Fruit fly (Drosophila melanogaster): ENCODE results near the gene sgl.

sgl gene

DNA sequence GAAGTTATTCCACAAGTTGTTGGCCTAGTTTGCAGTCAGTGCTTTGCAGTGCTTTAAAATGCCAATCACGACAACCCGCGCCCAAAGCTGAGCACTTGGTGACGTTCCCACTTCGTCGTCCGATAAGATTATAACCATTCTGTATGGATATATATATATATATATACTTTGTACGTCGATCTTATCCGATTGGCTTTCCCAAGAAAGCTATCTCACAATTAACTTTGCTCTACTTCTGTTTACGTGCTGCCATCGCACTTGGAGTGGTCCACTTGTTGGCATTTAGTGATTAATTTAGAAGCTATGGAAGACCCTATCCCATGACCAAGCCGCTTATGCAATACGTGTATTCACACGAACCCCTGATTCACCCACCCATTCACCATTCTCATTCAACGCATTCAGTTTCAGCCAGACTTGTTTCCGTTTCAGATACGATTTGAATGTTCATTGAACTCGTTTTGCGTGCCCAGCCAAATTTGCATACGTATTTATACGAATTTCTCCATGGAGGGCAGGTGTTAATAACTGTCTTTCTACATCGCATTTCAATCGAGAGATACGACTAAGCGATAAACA is 2.5 kb downstream of the sgl start:
- TF ChIP-seq CG8119 (GFP tag; IDR thresholded peaks at IDR 0.05), result no peak
- 0 out of 3 replicates have a peak, but pooled peaks have one; percentile 8 for TF ChIP-seq CG6163 (GFP tag; IDR thresholded peaks at IDR 0.05)
- TF ChIP-seq CG1621 (tag; optimal IDR thresholded peaks at IDR 0.05), result no peak
- TF ChIP-seq Sox102F (GFP tag; optimal IDR thresholded peaks at IDR 0.05), result no peak
- TF ChIP-seq CG8632 (GFP tag; optimal IDR thresholded peaks at IDR 0.05), result no peak
- TF ChIP-seq vri (GFP tag; optimal IDR thresholded peaks at IDR 0.05), result peak; percentile 80
- TF ChIP-seq CG4318 (GFP tag; optimal IDR thresholded peaks at IDR 0.05), result no peak
- TF ChIP-seq pdm3 (GFP tag; optimal IDR thresholded peaks at IDR 0.05), result no peak
- no peak for TF ChIP-seq Eip93F (GFP tag; optimal IDR thresholded peaks at IDR 0.05)
- TF ChIP-seq Hr39 (GFP tag; optimal IDR thresholded peaks at IDR 0.05), result no peak
- TF ChIP-seq CG16779 (tag; optimal IDR thresholded peaks at IDR 0.05), result no peak
- no peak for TF ChIP-seq Smox (GFP tag; optimal IDR thresholded peaks at IDR 0.05)

- TF ChIP-seq achi (GFP tag; optimal IDR thresholded peaks at IDR 0.05) (no peak), Lpt (GFP tag; optimal IDR thresholded peaks at IDR 0.05) (no peak), esn (GFP tag; optimal IDR thresholded peaks at IDR 0.05) (peak; percentile 20), eg (GFP tag; IDR thresholded peaks at IDR 0.05) (no peak), Ets21C (GFP tag; optimal IDR thresholded peaks at IDR 0.05) (no peak), cyc (GFP tag; optimal IDR thresholded peaks at IDR 0.05) (no peak), CG8319 (GFP tag; optimal IDR thresholded peaks at IDR 0.05) (no peak), dac (GFP tag; optimal IDR thresholded peaks at IDR 0.05) (no peak), Sox14 (GFP tag; optimal IDR thresholded peaks at IDR 0.05) (no peak), pdm3 (GFP tag; optimal IDR thresholded peaks at IDR 0.05) (no peak), Gug (GFP tag; IDR thresholded peaks at IDR 0.05) (no peak), CG8632 (GFP tag; optimal IDR thresholded peaks at IDR 0.05) (no peak), CG3032 (tag; optimal IDR thresholded peaks at IDR 0.05) (no peak), spab (GFP tag; optimal IDR thresholded peaks at IDR 0.05) (no peak), Hr38 (GFP tag; optimal IDR thresholded peaks at IDR 0.05) (no peak), vri (GFP tag; optimal IDR thresholded peaks at IDR 0.05) (no peak), Eip75B (GFP tag; optimal IDR thresholded peaks at IDR 0.05) (peak; percentile 3), Blimp-1 (GFP tag; optimal IDR thresholded peaks at IDR 0.05) (no peak), Eip93F (GFP tag; optimal IDR thresholded peaks at IDR 0.05) (peak; percentile 24), svp (GFP tag) (no peak), Eip78C (GFP tag) (peak; percentile 63), Ets96B (tag; optimal IDR thresholded peaks at IDR 0.05) (no peak), CG34406 (GFP tag; optimal IDR thresholded peaks at IDR 0.05) (no peak), CG7368 (GFP tag; optimal IDR thresholded peaks at IDR 0.05) (no peak), Sox15 (GFP tag; optimal IDR thresholded peaks at IDR 0.05) (no peak), fkh (GFP tag; optimal IDR thresholded peaks at IDR 0.05) (peak; percentile 93), acj6 (GFP tag; optimal IDR thresholded peaks at IDR 0.05) (no peak), CG15336 (GFP tag; IDR thresholded peaks at IDR 0.05) (no peak), CG32006 (GFP tag; optimal IDR thresholded peaks at IDR 0.05) (no peak), Hr39 (GFP tag; optimal IDR thresholded peaks at IDR 0.05) (no peak)
Observed at dm6 chr3L:6957753-6958420, 6.7 kb downstream of the sgl start, which contains the start of the genes Uqcc1 and Surf1. Uqcc1 (minus strand) TSS chr3L:6958108. Surf1 (plus strand) TSS chr3L:6958346.

Data from whole organism, prepupa.